Fruit fly (Drosophila melanogaster): ENCODE measurements around the gene CG4991.

- TF ChIP-seq dsf (GFP tag; optimal IDR thresholded peaks at IDR 0.05; ENCODE audit: borderline replicate concordance), result no peak
- TF ChIP-seq Hnf4 (GFP tag; optimal IDR thresholded peaks at IDR 0.05), result no peak
- no peak for TF ChIP-seq usp (GFP tag; optimal IDR thresholded peaks at IDR 0.05)
- no peak for TF ChIP-seq dl (GFP tag; optimal IDR thresholded peaks at IDR 0.05; ENCODE audit: insufficient read depth in 1 of 2, partially characterized antibody in 2 of 2)
- no peak for TF ChIP-seq fru (GFP tag; optimal IDR thresholded peaks at IDR 0.05)
Observed at dm6 chrX:17149652-17150266, 58.1 kb downstream of the CG4991 start.
